Fruit fly (Drosophila melanogaster): Measurements from ENCODE around the gene nuf.
A peak's percentile ranks its signal among the peaks of the same experiment; 100 is the strongest.

Gene nuf

dm6 chr3L:14170531-14170930 is 20.1 kb upstream of the nuf start:
- TF ChIP-seq CG6163 (GFP tag; IDR thresholded peaks at IDR 0.05) (0 out of 3 replicates have a peak, but pooled peaks have one; percentile 9), CG8319 (GFP tag; optimal IDR thresholded peaks at IDR 0.05) (no peak), Sox15 (GFP tag; optimal IDR thresholded peaks at IDR 0.05) (no peak), ss (GFP tag; optimal IDR thresholded peaks at IDR 0.05) (no peak)

- TF ChIP-seq Eip78C (GFP tag) (peak; percentile 51), Met (GFP tag; optimal IDR thresholded peaks at IDR 0.05) (peak; percentile 22), fd59A (GFP tag; optimal IDR thresholded peaks at IDR 0.05) (no peak), svp (GFP tag) (peak; percentile 62), ss (GFP tag; optimal IDR thresholded peaks at IDR 0.05) (no peak), Hr39 (GFP tag; optimal IDR thresholded peaks at IDR 0.05) (no peak), esn (GFP tag; optimal IDR thresholded peaks at IDR 0.05) (peak; percentile 18)
These were observed 18.3 kb upstream of the nuf start for dm6 chr3L:14172174-14172940.

- TF ChIP-seq Sox102F (GFP tag; optimal IDR thresholded peaks at IDR 0.05) (no peak), Gug (GFP tag; IDR thresholded peaks at IDR 0.05) (no peak), Sox14 (GFP tag; optimal IDR thresholded peaks at IDR 0.05) (no peak), CG9139 (GFP tag; optimal IDR thresholded peaks at IDR 0.05) (no peak), CG34406 (GFP tag; optimal IDR thresholded peaks at IDR 0.05) (no peak), svp (GFP tag) (no peak), fd59A (GFP tag; optimal IDR thresholded peaks at IDR 0.05) (no peak), spab (GFP tag; optimal IDR thresholded peaks at IDR 0.05) (no peak), lz (GFP tag; optimal IDR thresholded peaks at IDR 0.05) (no peak), CG6854 (GFP tag; optimal IDR thresholded peaks at IDR 0.05) (no peak), Sox15 (GFP tag; optimal IDR thresholded peaks at IDR 0.05) (no peak), dsx (GFP tag; optimal IDR thresholded peaks at IDR 0.05; ENCODE audit: poor library complexity, severe bottlenecking) (no peak), Eip75B (GFP tag; optimal IDR thresholded peaks at IDR 0.05) (no peak), fkh (GFP tag; optimal IDR thresholded peaks at IDR 0.05) (no peak), esn (GFP tag; optimal IDR thresholded peaks at IDR 0.05) (no peak), CG6792 (GFP tag; optimal IDR thresholded peaks at IDR 0.05) (no peak), OdsH (GFP tag; optimal IDR thresholded peaks at IDR 0.05) (no peak), vri (GFP tag; optimal IDR thresholded peaks at IDR 0.05) (no peak)
These were observed 17.3 kb upstream of the nuf start for dm6 chr3L:14173325-14173724.

DNA sequence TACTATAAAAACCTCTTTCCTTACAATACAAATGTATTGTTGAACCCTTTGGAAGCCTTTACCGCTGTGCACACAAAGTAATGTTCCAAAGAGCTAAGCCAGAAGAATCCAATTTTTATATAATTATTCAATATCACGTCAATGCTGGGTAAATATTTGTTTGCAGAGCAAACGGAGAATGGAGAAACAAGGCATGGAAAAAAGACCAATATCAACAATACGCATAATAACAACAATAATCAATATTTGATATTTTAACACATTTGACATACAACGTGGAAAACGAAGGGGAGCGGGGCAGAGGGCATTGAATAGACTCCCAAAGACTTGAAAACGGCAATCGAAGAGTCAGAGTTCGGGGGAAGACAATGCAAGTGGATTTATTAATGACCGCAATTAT is 16.5 kb upstream of the nuf start:
- TF ChIP-seq esn (GFP tag; optimal IDR thresholded peaks at IDR 0.05): no peak
- no peak for TF ChIP-seq CG6854 (GFP tag; optimal IDR thresholded peaks at IDR 0.05)
- TF ChIP-seq fkh (GFP tag; optimal IDR thresholded peaks at IDR 0.05): peak; percentile 94
- no peak for TF ChIP-seq pdm3 (GFP tag; optimal IDR thresholded peaks at IDR 0.05)
- TF ChIP-seq svp (GFP tag): peak; percentile 38
- no peak for TF ChIP-seq topi (GFP tag; optimal IDR thresholded peaks at IDR 0.05)
- no peak for TF ChIP-seq CG6276 (GFP tag; optimal IDR thresholded peaks at IDR 0.05)
- TF ChIP-seq net (GFP tag; optimal IDR thresholded peaks at IDR 0.05): no peak

DNA sequence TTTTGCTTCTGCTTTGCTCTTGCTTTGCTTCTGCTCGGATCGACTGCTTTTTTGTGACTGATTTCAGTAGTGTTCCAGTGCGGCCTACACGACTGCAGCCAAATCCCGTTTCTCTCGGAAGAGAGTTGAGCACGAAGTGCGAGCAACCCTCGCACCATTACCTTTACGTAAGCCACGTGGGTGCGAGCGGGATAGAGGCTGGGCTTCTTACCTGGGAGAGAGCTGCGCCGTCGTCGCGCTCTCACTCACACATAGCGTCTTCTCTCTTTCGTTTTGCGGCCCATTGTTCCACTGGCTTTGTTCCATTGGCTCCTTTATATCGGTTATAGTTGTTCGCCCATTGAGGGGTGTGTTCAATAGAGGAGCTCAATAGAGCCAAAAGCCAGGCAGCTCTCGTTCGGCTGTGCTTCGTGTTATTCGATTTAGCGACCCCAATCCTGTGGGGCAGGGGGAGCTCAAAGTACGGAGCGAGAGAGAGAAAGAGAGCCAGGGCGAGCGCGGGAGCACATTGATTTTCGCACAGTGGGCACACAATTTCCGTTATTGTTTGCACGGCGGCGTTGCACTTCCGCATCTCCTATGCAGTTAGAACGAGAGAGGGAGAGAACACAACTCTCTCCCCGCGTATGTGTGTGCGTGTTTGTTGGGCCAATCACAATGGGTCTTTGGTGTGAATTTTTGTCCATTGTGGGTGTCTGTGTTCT is 13.0 kb upstream of the nuf start:
- peak; percentile 12 for TF ChIP-seq CG6854 (GFP tag; optimal IDR thresholded peaks at IDR 0.05)
- TF ChIP-seq esn (GFP tag; optimal IDR thresholded peaks at IDR 0.05): peak; percentile 35
- no peak for TF ChIP-seq Gug (GFP tag; IDR thresholded peaks at IDR 0.05)
- no peak for TF ChIP-seq Hr4 (GFP tag; optimal IDR thresholded peaks at IDR 0.05)
- peak; percentile 29 for TF ChIP-seq CG3919 (GFP tag; optimal IDR thresholded peaks at IDR 0.05)
- TF ChIP-seq fd85E (GFP tag; optimal IDR thresholded peaks at IDR 0.05): no peak
- TF ChIP-seq Eip78C (GFP tag): no peak
- TF ChIP-seq CG6808 (GFP tag; optimal IDR thresholded peaks at IDR 0.05): peak; percentile 13
- TF ChIP-seq Sox14 (GFP tag; optimal IDR thresholded peaks at IDR 0.05): peak; percentile 76
- peak; percentile 14 for TF ChIP-seq CG7368 (GFP tag; optimal IDR thresholded peaks at IDR 0.05)
- no peak for TF ChIP-seq CG31627 (GFP tag; optimal IDR thresholded peaks at IDR 0.05)
- TF ChIP-seq CG1621 (tag; optimal IDR thresholded peaks at IDR 0.05): no peak
- TF ChIP-seq spab (GFP tag; optimal IDR thresholded peaks at IDR 0.05): no peak
- TF ChIP-seq fkh (GFP tag; optimal IDR thresholded peaks at IDR 0.05): peak; percentile 29
- TF ChIP-seq Sox102F (GFP tag; optimal IDR thresholded peaks at IDR 0.05): peak; percentile 67
- no peak for TF ChIP-seq CG8319 (GFP tag; optimal IDR thresholded peaks at IDR 0.05)
- TF ChIP-seq CG11294 (GFP tag; IDR thresholded peaks at IDR 0.05): no peak
- no peak for TF ChIP-seq lz (GFP tag; optimal IDR thresholded peaks at IDR 0.05)
- TF ChIP-seq Lpt (GFP tag; optimal IDR thresholded peaks at IDR 0.05): no peak
- no peak for TF ChIP-seq acj6 (GFP tag; optimal IDR thresholded peaks at IDR 0.05)
- TF ChIP-seq CG4318 (GFP tag; optimal IDR thresholded peaks at IDR 0.05): no peak
- 0 out of 3 replicates have a peak, but pooled peaks have one; percentile 44 for TF ChIP-seq CG6163 (GFP tag; IDR thresholded peaks at IDR 0.05)
- no peak for TF ChIP-seq CG3032 (tag; optimal IDR thresholded peaks at IDR 0.05)
- TF ChIP-seq ss (GFP tag; optimal IDR thresholded peaks at IDR 0.05): peak in 1 of 2 experiments; percentile 50

All from whole organism, prepupa.